Fruit fly (Drosophila melanogaster) whole organism, embryonic: ENCODE results near the gene CG7227.

Experiments used
- Asciz ChIP-seq: fragments of 200-800 bp; sonication (Bioruptor generic); optimal IDR thresholded peaks from 2 replicates; lab custom pipeline; 2017; ENCODE audit warnings: missing biosample characterization, mild to moderate bottlenecking, missing genetic modification characterization, missing genetic modification reagents
- BEAF-32 ChIP-seq: fragments of 200-800 bp; sonication (Bioruptor generic); optimal IDR thresholded peaks from 3 replicates; lab custom pipeline; 2017; ENCODE audit warnings: missing biosample characterization, missing genetic modification characterization, mild to moderate bottlenecking, moderate library complexity, missing genetic modification reagents
- CG12071 ChIP-seq: fragments of 200-800 bp; sonication (Bioruptor generic); optimal IDR thresholded peaks from 3 replicates; lab custom pipeline; 2018; ENCODE audit warnings: missing biosample characterization, mild to moderate bottlenecking, missing genetic modification characterization
- CG14860 ChIP-seq: fragments of 200-800 bp; sonication (Bioruptor generic); IDR thresholded peaks from 3 replicates; pipeline ENCODE4 v1.3.6; 2022; ENCODE audit warnings: missing biosample characterization, missing genetic modification characterization; ENCODE audit not compliant: partially characterized antibody
- CG1529 ChIP-seq: fragments of 200-800 bp; sonication (Bioruptor generic); optimal IDR thresholded peaks from 3 replicates; lab custom pipeline; 2018; ENCODE audit warnings: missing biosample characterization, missing genetic modification characterization
- CG17186 ChIP-seq: fragments of 200-800 bp; sonication (Bioruptor generic); optimal IDR thresholded peaks from 3 replicates; lab custom pipeline; 2017; ENCODE audit warnings: missing biosample characterization, missing genetic modification reagents, missing genetic modification characterization
- CG17829 ChIP-seq: fragments of 200-800 bp; optimal IDR thresholded peaks from 2 replicates; lab custom pipeline; 2019; ENCODE audit warnings: missing biosample characterization, mild to moderate bottlenecking, missing genetic modification characterization, moderate library complexity
- CG1832 ChIP-seq: fragments of 200-800 bp; sonication (Bioruptor generic); optimal IDR thresholded peaks from 2 replicates; lab custom pipeline; 2017; ENCODE audit warnings: missing biosample characterization, mild to moderate bottlenecking, missing genetic modification characterization, inconsistent platforms
- CG18476 ChIP-seq: fragments of 200-800 bp; sonication (Bioruptor generic); optimal IDR thresholded peaks from 2 replicates; lab custom pipeline; 2016; ENCODE audit warnings: missing biosample characterization, mild to moderate bottlenecking, missing genetic modification characterization
- CG18619 ChIP-seq: fragments of 200-800 bp; sonication (Bioruptor generic); optimal IDR thresholded peaks from 3 replicates; lab custom pipeline; 2017; ENCODE audit warnings: missing biosample characterization, mild to moderate bottlenecking, missing genetic modification characterization
- CG2116 ChIP-seq: fragments of 200-800 bp; sonication (Bioruptor generic); optimal IDR thresholded peaks from 3 replicates; lab custom pipeline; 2018; ENCODE audit warnings: missing biosample characterization, mild to moderate bottlenecking, missing genetic modification characterization
- CG2712 ChIP-seq: fragments of 200-800 bp; optimal IDR thresholded peaks from 3 replicates; lab custom pipeline; 2019; ENCODE audit warnings: missing biosample characterization, mild to moderate bottlenecking, missing genetic modification characterization, moderate library complexity
- CG31365 ChIP-seq: fragments of 200-800 bp; sonication (Bioruptor generic); optimal IDR thresholded peaks from 2 replicates; lab custom pipeline; 2018; ENCODE audit warnings: missing biosample characterization, mild to moderate bottlenecking, missing genetic modification characterization
- CG3407 ChIP-seq: fragments of 200-800 bp; sonication (Bioruptor generic); optimal IDR thresholded peaks from 2 replicates; lab custom pipeline; 2018; ENCODE audit warnings: missing biosample characterization, mild to moderate bottlenecking, missing genetic modification characterization
- CG34224 ChIP-seq: fragments of 200-800 bp; sonication (Bioruptor generic); IDR thresholded peaks from 3 replicates; pipeline ENCODE4 v1.3.6; 2022; ENCODE audit warnings: missing biosample characterization, missing genetic modification characterization; ENCODE audit not compliant: partially characterized antibody
- CG3847 ChIP-seq: fragments of 200-800 bp; sonication (Bioruptor generic); IDR thresholded peaks from 2 replicates; pipeline ENCODE4 v1.3.6; 2022; ENCODE audit warnings: missing biosample characterization, missing genetic modification characterization
- CG4282 ChIP-seq: fragments of 200-800 bp; sonication (Bioruptor generic); optimal IDR thresholded peaks from 2 replicates; lab custom pipeline; 2016; ENCODE audit warnings: missing biosample characterization, missing genetic modification characterization
- CG4328 ChIP-seq: fragments of 200-800 bp; sonication (Bioruptor generic); optimal IDR thresholded peaks from 3 replicates; lab custom pipeline; 2017; ENCODE audit warnings: missing biosample characterization, missing genetic modification reagents, missing genetic modification characterization
- CG6272 ChIP-seq: fragments of 200-800 bp; sonication (Bioruptor generic); IDR thresholded peaks from 2 replicates; pipeline ENCODE4 v1.3.6; 2022; ENCODE audit warnings: missing biosample characterization, missing genetic modification characterization
- CG7357 ChIP-seq: fragments of 200-800 bp; sonication (Bioruptor generic); IDR thresholded peaks from 3 replicates; pipeline ENCODE4 v1.3.6; 2022; ENCODE audit warnings: missing biosample characterization, missing genetic modification characterization
- CG7372 ChIP-seq: fragments of 200-800 bp; sonication (Bioruptor generic); IDR thresholded peaks from 2 replicates; pipeline ENCODE4 v1.3.6; 2022; ENCODE audit warnings: missing biosample characterization, missing genetic modification characterization
- CG8765 ChIP-seq: fragments of 200-800 bp; sonication (Bioruptor generic); IDR thresholded peaks from 2 replicates; pipeline ENCODE4 v1.3.6; 2022; ENCODE audit warnings: missing biosample characterization, missing genetic modification characterization
- Dad ChIP-seq: fragments of 200-800 bp; sonication (Bioruptor generic); optimal IDR thresholded peaks from 3 replicates; lab custom pipeline; 2016; ENCODE audit warnings: missing biosample characterization, missing genetic modification characterization
- Dip3 ChIP-seq: fragments of 200-800 bp; sonication (Bioruptor generic); optimal IDR thresholded peaks from 3 replicates; lab custom pipeline; 2016; ENCODE audit warnings: missing biosample characterization, missing genetic modification characterization
- Gug ChIP-seq: fragments of 200-800 bp; sonication (Bioruptor generic); IDR thresholded peaks from 4 replicates; pipeline ENCODE4 v1.3.6; 2022; ENCODE audit warnings: missing biosample characterization, missing genetic modification characterization
- HLH4C ChIP-seq: fragments of 200-800 bp; sonication (Bioruptor generic); IDR thresholded peaks from 3 replicates; pipeline ENCODE4 v1.3.6; 2022; ENCODE audit warnings: missing biosample characterization, missing genetic modification characterization; ENCODE audit not compliant: partially characterized antibody
- Hmr ChIP-seq: fragments of 200-800 bp; sonication (Bioruptor generic); optimal IDR thresholded peaks from 3 replicates; lab custom pipeline; 2017; ENCODE audit warnings: mild to moderate bottlenecking, missing biosample characterization, missing genetic modification reagents, missing genetic modification characterization
- Hr51 ChIP-seq, 2 experiments: fragments of 200-800 bp; sonication (Bioruptor generic); optimal IDR thresholded peaks; 2 replicates in 1 of 2; 3 replicates in 1 of 2; lab custom pipeline; 2016 to 2018; ENCODE audit warnings: missing biosample characterization in 2 of 2, missing genetic modification characterization in 2 of 2, mild to moderate bottlenecking in 1 of 2, moderate library complexity in 1 of 2
- MBD-R2 ChIP-seq: fragments of 200-800 bp; sonication (Bioruptor generic); IDR thresholded peaks from 2 replicates; pipeline ENCODE4 v1.3.6; 2022; ENCODE audit warnings: missing biosample characterization, missing genetic modification characterization
- Oaz ChIP-seq: fragments of 200-800 bp; sonication (Bioruptor generic); IDR thresholded peaks from 2 replicates; pipeline ENCODE4 v1.3.6; 2022; ENCODE audit warnings: missing biosample characterization, missing genetic modification characterization
- bbx ChIP-seq: fragments of 200-800 bp; sonication (Bioruptor generic); IDR thresholded peaks from 2 replicates; pipeline ENCODE4 v1.3.6; 2022; ENCODE audit warnings: missing biosample characterization, missing genetic modification characterization; ENCODE audit not compliant: partially characterized antibody
- cg ChIP-seq: fragments of 200-800 bp; sonication (Bioruptor generic); optimal IDR thresholded peaks from 3 replicates; lab custom pipeline; 2019; ENCODE audit warnings: missing biosample characterization, mild to moderate bottlenecking, missing genetic modification characterization, moderate library complexity
- crol ChIP-seq: fragments of 200-800 bp; sonication (Bioruptor generic); IDR thresholded peaks from 2 replicates; pipeline ENCODE4 v1.3.6; 2022; ENCODE audit warnings: missing biosample characterization, missing genetic modification characterization
- dysf ChIP-seq: fragments of 200-800 bp; sonication (Bioruptor generic); IDR thresholded peaks from 3 replicates; pipeline ENCODE4 v1.3.6; 2022; ENCODE audit warnings: missing biosample characterization, missing genetic modification characterization
- esg ChIP-seq: fragments of 200-800 bp; sonication (Bioruptor generic); conservative IDR thresholded peaks from 2 replicates; pipeline ENCODE4 v1.3.6; 2022; ENCODE audit warnings: missing biosample characterization, missing genetic modification characterization
- eyg ChIP-seq: fragments of 200-800 bp; sonication (Bioruptor generic); optimal IDR thresholded peaks from 3 replicates; lab custom pipeline; 2016; ENCODE audit warnings: missing biosample characterization, missing genetic modification characterization
- hbn ChIP-seq: fragments of 200-800 bp; sonication (Bioruptor generic); IDR thresholded peaks from 2 replicates; pipeline ENCODE4 v1.3.6; 2022; ENCODE audit warnings: missing biosample characterization, missing genetic modification characterization; ENCODE audit not compliant: partially characterized antibody
- her ChIP-seq: fragments of 200-800 bp; sonication (Bioruptor generic); optimal IDR thresholded peaks from 2 replicates; lab custom pipeline; 2016; ENCODE audit warnings: missing biosample characterization, missing genetic modification characterization
- luna ChIP-seq: fragments of 200-800 bp; sonication (Bioruptor generic); optimal IDR thresholded peaks from 2 replicates; lab custom pipeline; 2016; ENCODE audit warnings: missing biosample characterization, missing genetic modification characterization
- mirr ChIP-seq: fragments of 200-800 bp; sonication (Bioruptor generic); optimal IDR thresholded peaks from 3 replicates; lab custom pipeline; 2018; ENCODE audit warnings: missing biosample characterization, mild to moderate bottlenecking, missing genetic modification characterization
- nerfin-1 ChIP-seq: fragments of 200-800 bp; sonication (Bioruptor generic); optimal IDR thresholded peaks from 3 replicates; lab custom pipeline; 2019; ENCODE audit warnings: missing biosample characterization, mild to moderate bottlenecking, missing genetic modification characterization, moderate library complexity
- repo ChIP-seq: fragments of 200-800 bp; sonication (Bioruptor generic); optimal IDR thresholded peaks from 2 replicates; lab custom pipeline; 2016; ENCODE audit warnings: missing biosample characterization, missing genetic modification characterization
- sug ChIP-seq: fragments of 200-800 bp; optimal IDR thresholded peaks from 2 replicates; lab custom pipeline; 2019; ENCODE audit warnings: missing biosample characterization, mild to moderate bottlenecking, missing genetic modification characterization, moderate library complexity
- tap ChIP-seq: fragments of 200-800 bp; optimal IDR thresholded peaks from 3 replicates; lab custom pipeline; 2019; ENCODE audit warnings: missing biosample characterization, mild to moderate bottlenecking, missing genetic modification characterization, moderate library complexity
- tll ChIP-seq, 2 experiments: fragments of 200-800 bp in 1 of 2; fragments of >200 bp in 1 of 2; sonication (Bioruptor generic) in 1 of 2; optimal IDR thresholded peaks; 2 replicates each; lab custom pipeline; 2017 to 2019; ENCODE audit warnings: missing biosample characterization in 2 of 2, missing genetic modification characterization in 2 of 2, mild to moderate bottlenecking in 1 of 2, moderate library complexity in 1 of 2
- ttk ChIP-seq: fragments of 200-800 bp; sonication (Bioruptor generic); IDR thresholded peaks from 2 replicates; pipeline ENCODE4 v2.1.2; 2022; ENCODE audit warnings: missing biosample characterization, missing genetic modification characterization
- twi ChIP-seq: fragments of 200-800 bp; optimal IDR thresholded peaks from 2 replicates; lab custom pipeline; 2019; ENCODE audit warnings: missing biosample characterization, mild to moderate bottlenecking, missing genetic modification characterization, moderate library complexity
- usp ChIP-seq: fragments of >200 bp; optimal IDR thresholded peaks from 2 replicates; lab custom pipeline; 2017; ENCODE audit warnings: missing biosample characterization, missing genetic modification characterization
- zfh1 ChIP-seq: fragments of 200-800 bp; sonication (Bioruptor generic); IDR thresholded peaks from 3 replicates; pipeline ENCODE4 v1.3.6; 2022; ENCODE audit warnings: missing biosample characterization, missing genetic modification characterization

CG7227 gene

dm6 chr2L:8040872-8041271 is 42.9 kb upstream of the CG7227 start, which contains the start of gene CCDC53 (continued):
- TF ChIP-seq CG7357 (GFP tag; lab: Robert Waterston, UW) (no peak), CG3847 (GFP tag; lab: Robert Waterston, UW) (0 out of 2 replicates have a peak, but pooled peaks have one; percentile 33), tll (GFP tag; optimal IDR thresholded peaks at IDR 0.05; lab: Kevin White, UChicago) (no peak), her (GFP tag; lab: Kevin White, UChicago) (no peak), CG18476 (GFP tag; lab: Kevin White, UChicago) (no peak), zfh1 (GFP tag; lab: Robert Waterston, UW) (no peak), MBD-R2 (GFP tag; lab: Robert Waterston, UW) (peak; percentile 49; the same call in 1 of the 2 replicates), CG18619 (no peak), cg (no peak), CG12071 (no peak), dysf (GFP tag; lab: Robert Waterston, UW) (no peak), bbx (peak; percentile 11; the same call in 1 of the 2 replicates)
- TF ChIP-seq, all 482 proteins: peak for 24

dm6 chr2L:8039688-8040087 is 41.7 kb upstream of the CG7227 start, which contains the start of gene CG7367:
Gene CG7367 (minus strand): TSS chr2L:8039788.
- TF ChIP-seq ttk (GFP tag; lab: Robert Waterston, UW) (no peak), CG1529 (GFP tag; lab: Kevin White, UChicago) (no peak), nerfin-1 (no peak), mirr (GFP tag; lab: Kevin White, UChicago) (no peak), CG2116 (GFP tag; lab: Kevin White, UChicago) (no peak), CG17829 (no peak), sug (tag; lab: Kevin White, UChicago) (no peak), HLH4C (no peak), CG14860 (GFP tag; lab: Robert Waterston, UW) (no peak), BEAF-32 (GFP tag; lab: Kevin White, UChicago) (no peak), CG1832 (GFP tag; lab: Kevin White, UChicago) (no peak), tap (tag; lab: Kevin White, UChicago) (no peak), Gug (no peak), CG31365 (tag; lab: Kevin White, UChicago) (no peak), twi (tag; lab: Kevin White, UChicago) (no peak), CG4282 (no peak), crol (no peak), usp (GFP tag; lab: Kevin White, UChicago) (no peak), CG6272 (GFP tag; lab: Robert Waterston, UW) (no peak), Dad (GFP tag; lab: Kevin White, UChicago) (no peak)

- TF ChIP-seq hbn (GFP tag; lab: Robert Waterston, UW), result no peak
- TF ChIP-seq CG4328 (GFP tag; lab: Kevin White, UChicago), result no peak
- peak; percentile 63 for TF ChIP-seq Hmr (GFP tag; lab: Kevin White, UChicago)
- no peak for TF ChIP-seq CG8765 (GFP tag; lab: Robert Waterston, UW)
- TF ChIP-seq repo, result no peak
- peak; percentile 68 for TF ChIP-seq CG7372 (GFP tag; lab: Robert Waterston, UW)
- TF ChIP-seq zfh1 (GFP tag; lab: Robert Waterston, UW), result peak; percentile 23; the same call in 2 of the 3 replicates
- TF ChIP-seq Asciz, result peak; percentile 44
- no peak for TF ChIP-seq CG34224 (GFP tag; lab: Robert Waterston, UW)
- TF ChIP-seq CG17186 (GFP tag; lab: Kevin White, UChicago), result no peak
- peak; percentile 43 for TF ChIP-seq CG3847 (GFP tag; lab: Robert Waterston, UW)
- TF ChIP-seq esg (GFP tag; lab: Robert Waterston, UW), result peak; percentile 72
- TF ChIP-seq Oaz (GFP tag; lab: Robert Waterston, UW), result 0 out of 2 replicates have a peak, but pooled peaks have one; percentile 29
- peak; percentile 30 for TF ChIP-seq CG3407
- TF ChIP-seq luna (GFP tag; lab: Kevin White, UChicago), result no peak
- TF ChIP-seq eyg (GFP tag; lab: Kevin White, UChicago), result peak; percentile 20
- TF ChIP-seq Hr51 (GFP tag; optimal IDR thresholded peaks at IDR 0.05; lab: Kevin White, UChicago), result peak; percentile 15 to 77
- peak; percentile 24 for TF ChIP-seq Dip3 (GFP tag; lab: Kevin White, UChicago)
- peak; percentile 67 for TF ChIP-seq CG2712
Observed at dm6 chr2L:8034734-8035133, 36.8 kb upstream of the CG7227 start.
